Fruit fly (Drosophila melanogaster): ENCODE data around the gene CG11755.

The CG11755 gene

DNA sequence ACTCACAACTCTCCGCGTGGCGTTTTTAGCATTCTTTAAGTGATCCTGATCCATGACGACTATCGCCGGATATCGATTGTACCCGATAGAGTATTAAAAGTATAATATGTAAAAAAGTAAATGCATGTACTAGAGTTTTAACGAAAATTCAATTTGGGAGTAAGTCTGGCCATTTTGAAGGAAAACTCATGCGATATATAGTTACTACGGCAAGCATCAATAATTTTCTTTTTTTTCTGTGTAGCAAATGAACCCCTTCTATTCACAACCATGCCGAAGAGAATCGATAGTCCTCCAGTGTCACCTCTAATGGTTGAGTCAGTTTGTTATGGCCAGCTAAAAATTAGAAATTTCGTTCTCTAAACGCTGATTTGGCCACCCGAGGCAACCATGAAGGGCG is 24.0 kb upstream of the CG11755 start, which contains the start of the genes Sys1 and Dhod (continued):
- TF ChIP-seq usp (GFP tag; optimal IDR thresholded peaks at IDR 0.05), result no peak
- TF ChIP-seq Med (GFP tag), result peak; percentile 92
- peak; percentile 61 for TF ChIP-seq CG12744 (GFP tag; optimal IDR thresholded peaks at IDR 0.05)
- TF ChIP-seq D19B (GFP tag; optimal IDR thresholded peaks at IDR 0.05), result no peak
- peak; percentile 47 for TF ChIP-seq CG10209 (GFP tag; optimal IDR thresholded peaks at IDR 0.05)
- TF ChIP-seq Sry-β (GFP tag; optimal IDR thresholded peaks at IDR 0.05), result no peak
- TF ChIP-seq CG1233 (GFP tag; optimal IDR thresholded peaks at IDR 0.05), result peak; percentile 52
- no peak for TF ChIP-seq Hr39 (optimal IDR thresholded peaks at IDR 0.05)
- peak; percentile 83; the same call in 2 of the 3 replicates for TF ChIP-seq zen2 (GFP tag; IDR thresholded peaks at IDR 0.05; ENCODE audit: partially characterized antibody)
- TF ChIP-seq CG13894 (tag; optimal IDR thresholded peaks at IDR 0.05), result peak; percentile 71
- no peak for TF ChIP-seq gsb (GFP tag; IDR thresholded peaks at IDR 0.05)
- peak; percentile 77 for TF ChIP-seq Dbx (GFP tag; IDR thresholded peaks at IDR 0.05)
- peak; percentile 58 for TF ChIP-seq nmo (GFP tag; optimal IDR thresholded peaks at IDR 0.05)
- peak; percentile 22 for TF ChIP-seq exex (tag; optimal IDR thresholded peaks at IDR 0.05)
- peak; percentile 67; the same call in 2 of the 3 replicates for TF ChIP-seq CG11456 (GFP tag; IDR thresholded peaks at IDR 0.05)
- peak; percentile 75 for TF ChIP-seq CG30403 (GFP tag; optimal IDR thresholded peaks at IDR 0.05)
- no peak for TF ChIP-seq Stat92E (GFP tag; optimal IDR thresholded peaks at IDR 0.05)
- peak; percentile 69 for TF ChIP-seq CG14441 (GFP tag; IDR thresholded peaks at IDR 0.05)
- TF ChIP-seq Sry-δ (GFP tag; optimal IDR thresholded peaks at IDR 0.05), result peak; percentile 90
- 0 out of 2 replicates have a peak, but pooled peaks have one; percentile 27 for TF ChIP-seq CG11085 (GFP tag; IDR thresholded peaks at IDR 0.05)
- no peak for TF ChIP-seq ro (GFP tag; IDR thresholded peaks at IDR 0.05)
- peak; percentile 83 for TF ChIP-seq hb (GFP tag; IDR thresholded peaks at IDR 0.05; ENCODE audit: partially characterized antibody)
- no peak for TF ChIP-seq CG12071 (GFP tag; optimal IDR thresholded peaks at IDR 0.05)
- TF ChIP-seq Dfd (GFP tag; optimal IDR thresholded peaks at IDR 0.05), result no peak
- no peak; the same call in 2 of the 3 replicates for TF ChIP-seq CG11560 (tag; IDR thresholded peaks at IDR 0.05)
- no peak for TF ChIP-seq croc (GFP tag; conservative IDR thresholded peaks at IDR 0.05)
- TF ChIP-seq CG14014 (GFP tag; IDR thresholded peaks at IDR 0.05), result peak; percentile 59; the same call in 1 of the 2 replicates
- peak; percentile 96 for TF ChIP-seq sens (GFP tag)
- no peak for TF ChIP-seq CG17802 (tag; optimal IDR thresholded peaks at IDR 0.05)
- no peak for TF ChIP-seq CG3726 (GFP tag; IDR thresholded peaks at IDR 0.05)
- TF ChIP-seq CG15073 (GFP tag; optimal IDR thresholded peaks at IDR 0.05), result no peak
- no peak for TF ChIP-seq Poxn (GFP tag; IDR thresholded peaks at IDR 0.05)
- TF ChIP-seq Bteb2 (GFP tag; optimal IDR thresholded peaks at IDR 0.05), result peak; percentile 62
- peak; percentile 24 for TF ChIP-seq CG11723 (GFP tag; optimal IDR thresholded peaks at IDR 0.05)
- peak; percentile 70 for TF ChIP-seq lab (GFP tag; optimal IDR thresholded peaks at IDR 0.05)
- peak; percentile 22 for TF ChIP-seq tx (GFP tag; optimal IDR thresholded peaks at IDR 0.05)
- TF ChIP-seq tna (GFP tag; IDR thresholded peaks at IDR 0.05; ENCODE audit: partially characterized antibody), result peak; percentile 62; the same call in 1 of the 2 replicates
- no peak for TF ChIP-seq CG10565 (GFP tag; optimal IDR thresholded peaks at IDR 0.05)
- TF ChIP-seq trh (GFP tag; optimal IDR thresholded peaks at IDR 0.05), result no peak
- no peak for TF ChIP-seq insv (GFP tag; optimal IDR thresholded peaks at IDR 0.05)
- peak; percentile 56 for TF ChIP-seq CG9817 (tag; optimal IDR thresholded peaks at IDR 0.05)
- TF ChIP-seq CG42726 (GFP tag; IDR thresholded peaks at IDR 0.05; ENCODE audit: partially characterized antibody), result no peak
- TF ChIP-seq Bdp1 (GFP tag; optimal IDR thresholded peaks at IDR 0.05), result peak; percentile 73
- TF ChIP-seq CG17359 (tag; optimal IDR thresholded peaks at IDR 0.05), result peak; percentile 61
- no peak for TF ChIP-seq CG30431 (GFP tag; optimal IDR thresholded peaks at IDR 0.05)
- TF ChIP-seq CG12769 (tag; optimal IDR thresholded peaks at IDR 0.05), result peak; percentile 64
- TF ChIP-seq Eip74EF (GFP tag; optimal IDR thresholded peaks at IDR 0.05), result no peak
- TF ChIP-seq pan (optimal IDR thresholded peaks at IDR 0.05), result no peak
- TF ChIP-seq pan (GFP tag; optimal IDR thresholded peaks at IDR 0.05 in 1 of 2, IDR thresholded peaks at IDR 0.05 in 1 of 2), result peak in 1 of 2 experiments; percentile 72
- TF ChIP-seq CG12942 (GFP tag; optimal IDR thresholded peaks at IDR 0.05), result peak; percentile 45
- TF ChIP-seq knrl (GFP tag; IDR thresholded peaks at IDR 0.05; ENCODE audit: partially characterized antibody), result peak; percentile 87

Data from whole organism, embryonic.